Fruit fly (Drosophila melanogaster): ENCODE data around the gene ClC-a.

ClC-a gene

DNA sequence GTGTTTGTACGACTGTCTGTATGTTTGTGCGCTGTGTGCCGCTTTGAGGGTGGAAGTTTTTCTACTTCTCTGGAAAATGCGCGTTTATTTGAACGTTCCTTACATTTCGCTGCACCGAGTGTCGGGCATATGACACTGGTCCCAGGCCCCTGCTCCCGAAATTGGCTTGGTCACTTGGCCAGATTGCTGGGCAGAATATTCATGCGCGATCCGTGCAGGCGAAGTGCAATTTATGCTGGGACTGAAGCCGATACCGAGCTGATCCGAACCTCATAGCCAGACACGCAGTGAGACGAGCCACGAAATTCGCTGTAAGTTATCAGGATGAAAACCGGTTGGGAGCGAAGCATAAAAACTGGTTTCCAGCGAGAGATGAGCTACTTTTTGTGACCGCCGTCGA, 34.1 kb downstream of the ClC-a start:
- TF ChIP-seq usp (GFP tag; optimal IDR thresholded peaks at IDR 0.05) (no peak), Vsx2 (GFP tag; optimal IDR thresholded peaks at IDR 0.05; ENCODE audit: partially characterized antibody) (peak; percentile 68), Hr83 (GFP tag; optimal IDR thresholded peaks at IDR 0.05; ENCODE audit: poor library complexity, severe bottlenecking) (peak; percentile 63), Dif (GFP tag; optimal IDR thresholded peaks at IDR 0.05; ENCODE audit: partially characterized antibody) (peak; percentile 63), CrebA (GFP tag; optimal IDR thresholded peaks at IDR 0.05; ENCODE audit: borderline replicate concordance) (no peak)

- TF ChIP-seq brk (GFP tag; optimal IDR thresholded peaks at IDR 0.05) (peak; percentile 15), pan (optimal IDR thresholded peaks at IDR 0.05) (peak; percentile 83), Dfd (GFP tag; optimal IDR thresholded peaks at IDR 0.05) (no peak), N (GFP tag; optimal IDR thresholded peaks at IDR 0.05) (no peak), usp (GFP tag; optimal IDR thresholded peaks at IDR 0.05) (no peak), sv (GFP tag; optimal IDR thresholded peaks at IDR 0.05) (peak; percentile 78), dmrt93B (GFP tag; optimal IDR thresholded peaks at IDR 0.05) (peak; percentile 64), foxo (GFP tag; optimal IDR thresholded peaks at IDR 0.05) (peak; percentile 3 to 52), ey (GFP tag; optimal IDR thresholded peaks at IDR 0.05) (peak; percentile 44), CG32264 (GFP tag; optimal IDR thresholded peaks at IDR 0.05) (no peak), h (GFP tag; optimal IDR thresholded peaks at IDR 0.05) (no peak), CrebA (GFP tag; optimal IDR thresholded peaks at IDR 0.05; ENCODE audit: borderline replicate concordance) (no peak), Jra (GFP tag; optimal IDR thresholded peaks at IDR 0.05) (no peak), Vsx2 (GFP tag; optimal IDR thresholded peaks at IDR 0.05; ENCODE audit: partially characterized antibody) (no peak), tai (GFP tag; optimal IDR thresholded peaks at IDR 0.05) (no peak), HLH106 (tag; optimal IDR thresholded peaks at IDR 0.05) (peak; percentile 55), Myc (optimal IDR thresholded peaks at IDR 0.05) (no peak), dsf (GFP tag; optimal IDR thresholded peaks at IDR 0.05; ENCODE audit: borderline replicate concordance) (no peak), sage (GFP tag; optimal IDR thresholded peaks at IDR 0.05) (no peak), rgr (GFP tag; optimal IDR thresholded peaks at IDR 0.05) (peak; percentile 57), Hr78 (GFP tag; optimal IDR thresholded peaks at IDR 0.05) (no peak), Rel (GFP tag; optimal IDR thresholded peaks at IDR 0.05) (no peak), Rel (tag; optimal IDR thresholded peaks at IDR 0.05) (no peak), fru (GFP tag; optimal IDR thresholded peaks at IDR 0.05) (peak; percentile 98), Dif (GFP tag; optimal IDR thresholded peaks at IDR 0.05; ENCODE audit: partially characterized antibody) (no peak), jim (GFP tag; optimal IDR thresholded peaks at IDR 0.05) (no peak), lola (GFP tag; optimal IDR thresholded peaks at IDR 0.05) (no peak), Sp1 (GFP tag; optimal IDR thresholded peaks at IDR 0.05) (peak; percentile 70), psq (GFP tag; optimal IDR thresholded peaks at IDR 0.05) (peak; percentile 67), br (GFP tag; optimal IDR thresholded peaks at IDR 0.05) (peak; percentile 16), dl (GFP tag; optimal IDR thresholded peaks at IDR 0.05; ENCODE audit: insufficient read depth in 1 of 2, partially characterized antibody in 2 of 2) (no peak), Mio (GFP tag; optimal IDR thresholded peaks at IDR 0.05) (no peak), Hr83 (GFP tag; optimal IDR thresholded peaks at IDR 0.05; ENCODE audit: poor library complexity, severe bottlenecking) (no peak), Hnf4 (GFP tag; optimal IDR thresholded peaks at IDR 0.05) (no peak), woc (GFP tag; optimal IDR thresholded peaks at IDR 0.05) (peak; percentile 79), GATAd (GFP tag; optimal IDR thresholded peaks at IDR 0.05) (no peak), OdsH (GFP tag; optimal IDR thresholded peaks at IDR 0.05) (peak; percentile 61), Abd-B (GFP tag; optimal IDR thresholded peaks at IDR 0.05) (no peak)
Measured at dm6 chr3R:11778012-11778865, 34.8 kb downstream of the ClC-a start.

DNA sequence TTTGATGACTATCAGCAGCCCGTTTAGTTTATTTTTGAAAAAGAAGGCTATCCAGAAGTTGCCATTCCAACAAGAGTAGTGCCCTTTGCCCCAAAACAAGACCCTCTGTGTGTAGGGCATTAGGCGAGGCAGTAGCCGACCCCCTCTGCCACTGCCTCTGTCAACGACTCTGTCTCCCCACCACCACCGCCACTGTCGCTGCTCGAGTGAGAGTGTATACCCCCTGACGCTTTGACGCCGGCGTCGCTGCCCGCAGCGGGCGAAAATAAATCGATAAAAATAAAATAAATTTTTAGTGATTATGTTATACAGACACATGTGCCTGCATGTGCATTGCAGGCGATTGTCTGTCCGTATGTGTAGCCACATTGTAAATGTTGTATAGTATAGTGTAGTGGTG, 35.9 kb downstream of the ClC-a start:
- TF ChIP-seq CG9705 (GFP tag; optimal IDR thresholded peaks at IDR 0.05) (no peak), foxo (GFP tag; optimal IDR thresholded peaks at IDR 0.05) (peak in 1 of 2 experiments; percentile 2)

Measured in whole organism, wandering third instar larva.